Worm (Caenorhabditis elegans) whole organism, L4/young adult: ENCODE results near the gene Y38C1AA.12.

Source experiments
- dao-5 ChIP-seq: sonication (generic microtip); optimal IDR thresholded peaks from 2 replicates; lab custom pipeline; 2016; ENCODE audit warnings: missing genotype, missing genetic modification characterization, moderate library complexity, missing compliant biosample characterization
- him-1 ChIP-seq: sonication (generic microtip); optimal IDR thresholded peaks from 2 replicates; lab custom pipeline; 2016; ENCODE audit warnings: missing genotype, missing genetic modification reagents, missing genetic modification characterization, missing compliant biosample characterization

- TF ChIP-seq him-1 (tag; lab: Kevin White, UChicago): no peak
- no peak for TF ChIP-seq dao-5 (tag; lab: Kevin White, UChicago)
Observed at ce11 chrIV:184184-184583, 7.9 kb upstream of the Y38C1AA.12 start, which contains the start of gene pnc-1.
